Worm (Caenorhabditis elegans) whole organism, L1 larva: ENCODE data around the gene fbl-1.

Experiments used
- ama-1 ChIP-seq: fragments of 150-350 bp; optimal IDR thresholded peaks from 2 replicates; lab custom pipeline; 2014
- ceh-90 ChIP-seq: sonication (generic microtip); optimal IDR thresholded peaks from 2 replicates; lab custom pipeline; 2016; ENCODE audit warnings: missing genetic modification characterization, missing compliant biosample characterization
- elt-3 ChIP-seq, 6 experiments: fragments of 150-350 bp in 1 of 6; sonication (generic microtip); optimal IDR thresholded peaks; 2 replicates each; lab custom pipeline; 2017 to 2018; ENCODE audit warnings: missing biosample characterization in 6 of 6, missing genetic modification characterization in 6 of 6, inconsistent platforms in 1 of 6
- nhr-12 ChIP-seq: sonication (generic microtip); optimal IDR thresholded peaks from 2 replicates; lab custom pipeline; 2017; ENCODE audit warnings: missing biosample characterization, missing genetic modification characterization
- nhr-20 ChIP-seq: sonication (generic microtip); optimal IDR thresholded peaks from 2 replicates; lab custom pipeline; 2016; ENCODE audit warnings: mild to moderate bottlenecking, missing genetic modification characterization, missing compliant biosample characterization
- nhr-71 ChIP-seq: sonication (generic microtip); optimal IDR thresholded peaks from 2 replicates; lab custom pipeline; 2016; ENCODE audit warnings: mild to moderate bottlenecking, missing genetic modification characterization, moderate library complexity, missing compliant biosample characterization

DNA sequence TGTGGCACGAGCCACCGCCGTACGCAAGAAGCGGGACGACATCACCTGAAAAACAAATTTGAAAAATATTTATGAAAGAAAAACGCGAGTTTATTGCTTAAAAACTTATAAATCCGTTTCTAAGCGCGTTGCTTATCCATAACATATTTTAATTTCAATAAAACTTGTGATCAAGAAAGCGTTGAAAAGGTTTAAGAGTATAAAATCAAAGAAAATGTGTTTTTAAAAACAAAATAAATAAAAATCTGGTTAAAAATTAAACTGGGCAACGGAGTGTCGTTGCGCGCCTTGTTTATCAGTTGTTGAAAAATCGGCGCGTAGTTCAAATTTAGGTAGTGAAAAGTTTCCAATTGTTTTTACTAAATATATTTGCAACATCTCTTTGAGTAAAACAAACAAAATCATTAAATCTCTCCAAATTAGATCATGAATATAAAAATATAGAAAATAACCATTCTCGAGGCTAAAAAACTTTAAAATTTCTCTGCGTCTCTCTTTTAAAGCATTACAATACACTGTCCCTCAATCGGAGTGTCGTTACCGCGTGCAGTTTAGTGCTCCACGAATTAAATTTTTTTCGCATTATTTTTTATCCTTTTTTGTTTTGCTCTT, 15.7 kb upstream of the fbl-1 start, which contains the start of gene ndua-5:
- TF ChIP-seq ama-1 (lab: Kevin White, UChicago) = no peak
- no peak for TF ChIP-seq ceh-90
- TF ChIP-seq elt-3 (tag; optimal IDR thresholded peaks at IDR 0.05; lab: Kevin White, UChicago) = no peak
- no peak for TF ChIP-seq nhr-12
- TF ChIP-seq nhr-71 (tag; lab: Kevin White, UChicago) = peak; percentile 79
- TF ChIP-seq nhr-20 (tag; lab: Kevin White, UChicago) = peak; percentile 62
